Worm (Caenorhabditis elegans): ENCODE results near the gene eef-1B.1.

The eef-1B.1 gene

DNA sequence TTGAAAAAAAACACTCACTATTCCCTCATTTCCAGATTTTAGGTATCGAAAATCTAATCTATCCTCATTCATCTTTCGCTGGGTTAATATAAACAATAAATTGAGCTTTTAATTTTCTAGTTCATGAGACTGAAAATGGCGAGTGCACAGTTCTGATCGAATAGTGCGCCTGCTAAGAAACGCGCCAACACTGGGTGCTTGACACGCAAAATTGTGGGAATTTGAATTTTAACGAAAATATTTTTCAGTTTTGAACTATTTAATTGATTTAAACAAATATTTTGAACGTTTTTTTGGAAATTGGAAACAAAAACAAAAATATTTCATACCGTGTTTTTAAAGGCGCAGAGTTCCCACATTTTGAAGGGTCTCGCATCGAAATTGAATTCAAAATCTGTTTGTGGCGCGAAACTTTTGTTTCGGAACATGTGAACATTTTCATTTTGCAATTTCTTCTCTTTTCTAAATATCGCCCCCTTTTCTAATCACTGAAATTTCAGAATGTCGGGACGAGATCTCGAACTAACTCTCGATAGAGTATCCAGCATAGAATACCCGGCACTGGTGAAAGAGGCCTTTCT, 44.5 kb downstream of the eef-1B.1 start, which contains the start of the genes C29E4.13 and npp-15:
C29E4.13 (minus strand) TSS at position 169 of the 581 bp plus-strand sequence.
npp-15 (plus strand) TSS at position 495 of the 581 bp plus-strand sequence.
- TF ChIP-seq mes-2 (tag; optimal IDR thresholded peaks at IDR 0.05; ENCODE audit: poor library complexity, severe bottlenecking): peak; percentile 64
- TF ChIP-seq unc-130 (GFP tag; optimal IDR thresholded peaks at IDR 0.05): peak; percentile 39
- peak; percentile 33; the same call in 1 of the 2 replicates for TF ChIP-seq lin-38 (GFP tag; IDR thresholded peaks at IDR 0.05)
- no peak for TF ChIP-seq daf-16 (GFP tag; optimal IDR thresholded peaks at IDR 0.05)
- peak; percentile 37 for TF ChIP-seq daf-16 (tag; optimal IDR thresholded peaks at IDR 0.05)
- TF ChIP-seq nhr-28 (tag; optimal IDR thresholded peaks at IDR 0.05): peak; percentile 34
- peak; percentile 81 for TF ChIP-seq dpl-1 (GFP tag; optimal IDR thresholded peaks at IDR 0.05)
- TF ChIP-seq T20F7.1 (GFP tag; optimal IDR thresholded peaks at IDR 0.05): peak; percentile 72
- peak; percentile 28 for TF ChIP-seq dve-1 (tag; optimal IDR thresholded peaks at IDR 0.05; ENCODE audit: insufficient read depth)
- peak; percentile 21 for TF ChIP-seq pqm-1 (tag; optimal IDR thresholded peaks at IDR 0.05)
- peak; percentile 10 for TF ChIP-seq mep-1 (tag; optimal IDR thresholded peaks at IDR 0.05)
- TF ChIP-seq hlh-30 (tag; optimal IDR thresholded peaks at IDR 0.05; ENCODE audit: insufficient read depth): peak; percentile 12
- TF ChIP-seq nhr-25 (tag; optimal IDR thresholded peaks at IDR 0.05; ENCODE audit: borderline replicate concordance, insufficient read depth): no peak
- TF ChIP-seq ZK337.2 (GFP tag; IDR thresholded peaks at IDR 0.05): no peak
- no peak for TF ChIP-seq aly-2 (tag; optimal IDR thresholded peaks at IDR 0.05)

DNA sequence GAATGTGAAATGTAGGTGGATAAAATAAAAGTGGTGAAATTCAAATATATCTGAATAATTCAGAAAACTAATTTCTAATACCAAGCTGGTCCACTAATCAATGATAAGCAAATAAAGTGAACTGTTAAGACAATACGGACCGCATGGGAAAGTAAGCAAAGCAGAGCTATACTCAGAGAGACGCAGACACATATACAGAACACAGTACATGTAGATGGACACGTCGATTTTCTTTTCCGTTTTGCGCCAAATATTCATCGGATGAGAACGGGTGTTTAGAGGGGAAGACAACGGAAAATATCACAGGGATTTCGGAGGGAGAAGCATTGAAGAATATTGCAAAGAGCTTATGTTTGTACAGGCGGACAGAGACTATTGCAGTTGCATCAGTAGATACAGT, 47.2 kb downstream of the eef-1B.1 start:
- TF ChIP-seq mes-2 (tag; optimal IDR thresholded peaks at IDR 0.05; ENCODE audit: poor library complexity, severe bottlenecking): peak; percentile 7
- TF ChIP-seq arid-1 (GFP tag; conservative IDR thresholded peaks at IDR 0.05): no peak
- peak; percentile 70 for TF ChIP-seq aha-1 (tag)
- no peak for TF ChIP-seq unc-130 (GFP tag; optimal IDR thresholded peaks at IDR 0.05)

DNA sequence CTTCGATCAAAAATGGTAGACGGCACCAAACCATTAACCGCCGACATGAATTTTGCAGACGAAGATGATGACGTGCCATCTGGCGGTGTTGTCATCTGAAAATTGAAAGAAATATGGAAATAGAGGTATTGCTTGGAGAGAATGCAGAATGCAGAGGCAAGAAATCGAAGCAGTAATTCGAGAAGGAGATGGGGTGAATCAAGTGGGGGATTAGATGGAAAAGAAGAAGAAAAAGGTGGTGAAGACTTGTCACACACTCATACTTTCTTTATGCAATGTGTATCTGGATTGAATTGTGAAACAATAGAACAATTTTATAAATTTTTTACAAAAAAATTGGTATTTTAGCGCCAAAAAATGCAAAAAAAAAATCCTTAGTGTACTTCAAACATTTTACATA, 48.4 kb downstream of the eef-1B.1 start, which contains the start of gene tag-250:
tag-250 (minus strand) TSS at position 101 of the 400 bp plus-strand sequence.
- TF ChIP-seq hlh-11 (tag; optimal IDR thresholded peaks at IDR 0.05) (no peak), egl-43 (GFP tag; IDR thresholded peaks at IDR 0.05) (no peak), spr-3 (GFP tag; optimal IDR thresholded peaks at IDR 0.05) (no peak), unc-62 (GFP tag; optimal IDR thresholded peaks at IDR 0.05 in 1 of 2) (peak in 1 of 2 experiments; percentile 72), unc-62 (tag; optimal IDR thresholded peaks at IDR 0.05) (no peak), daf-16 (GFP tag; optimal IDR thresholded peaks at IDR 0.05) (no peak), daf-16 (tag; optimal IDR thresholded peaks at IDR 0.05) (no peak), lin-39 (tag; optimal IDR thresholded peaks at IDR 0.05) (no peak)
